Worm (Caenorhabditis elegans) whole organism, midembryonic: ENCODE results near the gene sra-34.

Source experiments
- T22C8.4 ChIP-seq: fragments of 200-800 bp; sonication (Bioruptor generic); IDR thresholded peaks from 2 replicates; pipeline ENCODE4 v1.3.6; 2022; ENCODE audit warnings: missing genetic modification characterization, missing compliant biosample characterization
- cog-1 ChIP-seq: sonication (generic microtip); optimal IDR thresholded peaks from 2 replicates; lab custom pipeline; 2016; ENCODE audit warnings: missing genetic modification characterization, missing compliant biosample characterization
- flt-1 ChIP-seq: fragments of 200-800 bp; sonication (Bioruptor generic); IDR thresholded peaks from 2 replicates; pipeline ENCODE4 v1.3.6; 2022; ENCODE audit warnings: missing genetic modification characterization, missing compliant biosample characterization
- klf-2 ChIP-seq: fragments of 200-800 bp; sonication (Bioruptor generic); conservative IDR thresholded peaks from 2 replicates; pipeline ENCODE4 v1.3.6; 2022; ENCODE audit warnings: missing genetic modification reagents, missing genetic modification characterization, missing compliant biosample characterization
- med-1 ChIP-seq: sonication (generic microtip); optimal IDR thresholded peaks from 2 replicates; lab custom pipeline; 2017; ENCODE audit warnings: missing genetic modification characterization, mild to moderate bottlenecking, missing compliant biosample characterization, antibody characterized with exemption, missing genetic modification reagents; ENCODE audit not compliant: insufficient read depth
- ref-1 ChIP-seq: fragments of 200-800 bp; sonication (Bioruptor generic); conservative IDR thresholded peaks from 2 replicates; pipeline ENCODE4 v1.3.6; 2022; ENCODE audit warnings: missing genetic modification reagents, missing genetic modification characterization, missing compliant biosample characterization
- tab-1 ChIP-seq: fragments of 200-800 bp; sonication (Bioruptor generic); IDR thresholded peaks from 2 replicates; pipeline ENCODE4 v1.3.6; 2022; ENCODE audit warnings: missing genetic modification characterization, missing compliant biosample characterization
- ztf-23 ChIP-seq: fragments of 200-800 bp; sonication (Bioruptor generic); IDR thresholded peaks from 2 replicates; pipeline ENCODE4 v1.3.6; 2022; ENCODE audit warnings: missing genetic modification reagents, missing genetic modification characterization, missing compliant biosample characterization
- ztf-29 ChIP-seq: fragments of 200-800 bp; sonication (Bioruptor generic); IDR thresholded peaks from 2 replicates; pipeline ENCODE4 v1.3.6; 2022; ENCODE audit warnings: missing genetic modification reagents, missing genetic modification characterization, missing compliant biosample characterization

The sra-34 gene

ce11 chrII:4557487-4557886, 14.0 kb upstream of the sra-34 start, which contains the start of gene M03A1.3:
Gene M03A1.3, plus strand, starts transcription at chrII:4557787.
- TF ChIP-seq ref-1 (GFP tag; lab: Robert Waterston, UW) = no peak
- TF ChIP-seq med-1 (GFP tag; lab: Kevin White, UChicago) = no peak
- TF ChIP-seq ztf-29 (GFP tag; lab: Robert Waterston, UW) = no peak
- no peak for TF ChIP-seq ztf-23
- no peak for TF ChIP-seq T22C8.4 (GFP tag; lab: Robert Waterston, UW)
- no peak for TF ChIP-seq cog-1 (tag; lab: Kevin White, UChicago)
- TF ChIP-seq tab-1 (GFP tag; lab: Robert Waterston, UW) = no peak
- TF ChIP-seq flt-1 (GFP tag; lab: Robert Waterston, UW) = no peak
- TF ChIP-seq klf-2 = no peak

- TF ChIP-seq klf-2 (no peak), ref-1 (GFP tag; lab: Robert Waterston, UW) (no peak)
These were observed 8.6 kb upstream of the sra-34 start for ce11 chrII:4552088-4552487.

ce11 chrII:4550783-4551182, 7.3 kb upstream of the sra-34 start, which contains the start of gene K07E1.1:
Gene K07E1.1, plus strand, starts transcription at chrII:4551083.
- TF ChIP-seq klf-2 (no peak), T22C8.4 (GFP tag; lab: Robert Waterston, UW) (no peak), flt-1 (GFP tag; lab: Robert Waterston, UW) (no peak), ref-1 (GFP tag; lab: Robert Waterston, UW) (no peak), ztf-29 (GFP tag; lab: Robert Waterston, UW) (no peak), med-1 (GFP tag; lab: Kevin White, UChicago) (no peak), ztf-23 (no peak), cog-1 (tag; lab: Kevin White, UChicago) (no peak), tab-1 (GFP tag; lab: Robert Waterston, UW) (no peak)

ce11 chrII:4549983-4550572, 6.6 kb upstream of the sra-34 start:
- TF ChIP-seq cog-1 (tag; lab: Kevin White, UChicago) (no peak), med-1 (GFP tag; lab: Kevin White, UChicago) (no peak), T22C8.4 (GFP tag; lab: Robert Waterston, UW) (no peak)

ce11 chrII:4548408-4548807, 4.9 kb upstream of the sra-34 start:
- TF ChIP-seq flt-1 (GFP tag; lab: Robert Waterston, UW) = no peak
- TF ChIP-seq cog-1 (tag; lab: Kevin White, UChicago) = no peak
- no peak for TF ChIP-seq med-1 (GFP tag; lab: Kevin White, UChicago)
- no peak for TF ChIP-seq ref-1 (GFP tag; lab: Robert Waterston, UW)
- TF ChIP-seq tab-1 (GFP tag; lab: Robert Waterston, UW) = no peak
- no peak for TF ChIP-seq T22C8.4 (GFP tag; lab: Robert Waterston, UW)
- TF ChIP-seq ztf-23 = no peak
- no peak for TF ChIP-seq ztf-29 (GFP tag; lab: Robert Waterston, UW)
- no peak for TF ChIP-seq klf-2

ce11 chrII:4540631-4541030, 2.8 kb downstream of the sra-34 start, which contains the start of gene sra-36:
Gene sra-36, minus strand, starts transcription at chrII:4540731.
- TF ChIP-seq ztf-23 (no peak), cog-1 (tag; lab: Kevin White, UChicago) (no peak), tab-1 (GFP tag; lab: Robert Waterston, UW) (no peak), ztf-29 (GFP tag; lab: Robert Waterston, UW) (no peak), ref-1 (GFP tag; lab: Robert Waterston, UW) (no peak), flt-1 (GFP tag; lab: Robert Waterston, UW) (no peak), T22C8.4 (GFP tag; lab: Robert Waterston, UW) (no peak), klf-2 (no peak), med-1 (GFP tag; lab: Kevin White, UChicago) (no peak)

- TF ChIP-seq ztf-29 (GFP tag; lab: Robert Waterston, UW) (no peak), T22C8.4 (GFP tag; lab: Robert Waterston, UW) (no peak)
These were observed 6.3 kb downstream of the sra-34 start, which contains the start of gene sra-33 for ce11 chrII:4537141-4537540. Gene sra-33, minus strand, starts transcription at chrII:4537241.

ce11 chrII:4531880-4532279, 11.6 kb downstream of the sra-34 start, which contains the start of gene sra-32:
Gene sra-32, minus strand, starts transcription at chrII:4531980.
- no peak for TF ChIP-seq med-1 (GFP tag; lab: Kevin White, UChicago)
- TF ChIP-seq T22C8.4 (GFP tag; lab: Robert Waterston, UW) = no peak
- TF ChIP-seq ztf-23 = no peak
- no peak for TF ChIP-seq cog-1 (tag; lab: Kevin White, UChicago)
- TF ChIP-seq ref-1 (GFP tag; lab: Robert Waterston, UW) = no peak
- no peak for TF ChIP-seq klf-2
- TF ChIP-seq ztf-29 (GFP tag; lab: Robert Waterston, UW) = no peak
- no peak for TF ChIP-seq tab-1 (GFP tag; lab: Robert Waterston, UW)
- TF ChIP-seq flt-1 (GFP tag; lab: Robert Waterston, UW) = no peak

- no peak for TF ChIP-seq ztf-29 (GFP tag; lab: Robert Waterston, UW)
- no peak for TF ChIP-seq klf-2
- no peak for TF ChIP-seq med-1 (GFP tag; lab: Kevin White, UChicago)
- no peak for TF ChIP-seq flt-1 (GFP tag; lab: Robert Waterston, UW)
- TF ChIP-seq tab-1 (GFP tag; lab: Robert Waterston, UW) = no peak
- TF ChIP-seq cog-1 (tag; lab: Kevin White, UChicago) = no peak
- TF ChIP-seq ztf-23 = no peak
- TF ChIP-seq ref-1 (GFP tag; lab: Robert Waterston, UW) = no peak
- TF ChIP-seq T22C8.4 (GFP tag; lab: Robert Waterston, UW) = no peak
These were observed 15.7 kb downstream of the sra-34 start, which contains the start of gene sra-35 for ce11 chrII:4527800-4528199. Gene sra-35, minus strand, starts transcription at chrII:4527900.

- TF ChIP-seq flt-1 (GFP tag; lab: Robert Waterston, UW) = no peak
- no peak for TF ChIP-seq klf-2
- no peak for TF ChIP-seq ztf-29 (GFP tag; lab: Robert Waterston, UW)
- no peak for TF ChIP-seq med-1 (GFP tag; lab: Kevin White, UChicago)
- TF ChIP-seq ref-1 (GFP tag; lab: Robert Waterston, UW) = no peak
- TF ChIP-seq T22C8.4 (GFP tag; lab: Robert Waterston, UW) = no peak
- TF ChIP-seq tab-1 (GFP tag; lab: Robert Waterston, UW) = no peak
- no peak for TF ChIP-seq cog-1 (tag; lab: Kevin White, UChicago)
- no peak for TF ChIP-seq ztf-23
These were observed 18.3 kb downstream of the sra-34 start for ce11 chrII:4525185-4525584.
